Worm (Caenorhabditis elegans) whole organism, L4/young adult: Measurements from ENCODE around the gene bbs-4.

Experiments used
- W03F9.2 ChIP-seq: fragments of 150-350 bp; optimal IDR thresholded peaks from 2 replicates; lab custom pipeline; 2014; ENCODE audit warnings: missing biosample characterization, missing genetic modification characterization
- dao-5 ChIP-seq: sonication (generic microtip); optimal IDR thresholded peaks from 2 replicates; lab custom pipeline; 2016; ENCODE audit warnings: missing genotype, missing genetic modification characterization, moderate library complexity, missing compliant biosample characterization
- him-1 ChIP-seq: sonication (generic microtip); optimal IDR thresholded peaks from 2 replicates; lab custom pipeline; 2016; ENCODE audit warnings: missing genotype, missing genetic modification reagents, missing genetic modification characterization, missing compliant biosample characterization

Gene bbs-4

ce11 chrIII:9626602-9627001, 14.6 kb upstream of the bbs-4 start:
- no peak for TF ChIP-seq W03F9.2 (tag; lab: Kevin White, UChicago)
- TF ChIP-seq him-1 (tag; lab: Kevin White, UChicago), result no peak
- TF ChIP-seq dao-5, result no peak

ce11 chrIII:9623460-9623859, 11.5 kb upstream of the bbs-4 start:
- TF ChIP-seq W03F9.2 (tag; lab: Kevin White, UChicago), result no peak
- no peak for TF ChIP-seq him-1 (tag; lab: Kevin White, UChicago)
- no peak for TF ChIP-seq dao-5

- TF ChIP-seq him-1 (tag; lab: Kevin White, UChicago), result no peak
- no peak for TF ChIP-seq W03F9.2 (tag; lab: Kevin White, UChicago)
- no peak for TF ChIP-seq dao-5
Measured at ce11 chrIII:9621840-9622525, 10.0 kb upstream of the bbs-4 start.

- TF ChIP-seq him-1 (tag; lab: Kevin White, UChicago) (no peak), dao-5 (no peak), W03F9.2 (tag; lab: Kevin White, UChicago) (no peak)
Measured at ce11 chrIII:9620148-9620547, 8.2 kb upstream of the bbs-4 start.

- TF ChIP-seq W03F9.2 (tag; lab: Kevin White, UChicago), result peak; percentile 86
- TF ChIP-seq him-1 (tag; lab: Kevin White, UChicago), result peak; percentile 89
- TF ChIP-seq dao-5, result peak; percentile 37
Measured at ce11 chrIII:9619079-9619761, 7.2 kb upstream of the bbs-4 start, which contains the start of gene hlh-11. hlh-11 (plus strand) TSS chrIII:9619711.

- TF ChIP-seq him-1 (tag; lab: Kevin White, UChicago), result no peak
- no peak for TF ChIP-seq W03F9.2 (tag; lab: Kevin White, UChicago)
- no peak for TF ChIP-seq dao-5
Measured at ce11 chrIII:9617599-9618262, 5.7 kb upstream of the bbs-4 start.

- no peak for TF ChIP-seq him-1 (tag; lab: Kevin White, UChicago)
- peak; percentile 61 for TF ChIP-seq W03F9.2 (tag; lab: Kevin White, UChicago)
- no peak for TF ChIP-seq dao-5
Measured at ce11 chrIII:9616933-9617332, 4.9 kb upstream of the bbs-4 start.

ce11 chrIII:9616426-9616825, 4.4 kb upstream of the bbs-4 start, which contains the start of gene hcp-3:
hcp-3 (minus strand) TSS chrIII:9616470.
- TF ChIP-seq W03F9.2 (tag; lab: Kevin White, UChicago), result no peak
- TF ChIP-seq dao-5, result no peak
- TF ChIP-seq him-1 (tag; lab: Kevin White, UChicago), result no peak

ce11 chrIII:9615114-9615513, 3.1 kb upstream of the bbs-4 start:
- TF ChIP-seq dao-5, result no peak
- no peak for TF ChIP-seq W03F9.2 (tag; lab: Kevin White, UChicago)
- no peak for TF ChIP-seq him-1 (tag; lab: Kevin White, UChicago)

ce11 chrIII:9614211-9614610, 2.2 kb upstream of the bbs-4 start, which contains the start of the genes pri-1 and F58A4.6:
pri-1 (minus strand) TSS chrIII:9614281.
F58A4.6 (plus strand) TSS chrIII:9614482.
- TF ChIP-seq W03F9.2 (tag; lab: Kevin White, UChicago) (no peak), dao-5 (no peak), him-1 (tag; lab: Kevin White, UChicago) (no peak)

ce11 chrIII:9608650-9609049, 3.3 kb downstream of the bbs-4 start, which contains the start of gene clec-161:
clec-161 (minus strand) TSS chrIII:9608750.
- no peak for TF ChIP-seq dao-5
- no peak for TF ChIP-seq him-1 (tag; lab: Kevin White, UChicago)
- TF ChIP-seq W03F9.2 (tag; lab: Kevin White, UChicago), result no peak

- TF ChIP-seq dao-5 (no peak), W03F9.2 (tag; lab: Kevin White, UChicago) (no peak), him-1 (tag; lab: Kevin White, UChicago) (no peak)
Measured at ce11 chrIII:9600645-9601044, 11.4 kb downstream of the bbs-4 start, which contains the start of gene F58A4.2. F58A4.2 (minus strand) TSS chrIII:9600745.

ce11 chrIII:9598168-9598567, 13.8 kb downstream of the bbs-4 start, which contains the start of gene F58A4.1:
F58A4.1 (plus strand) TSS chrIII:9598468.
- TF ChIP-seq him-1 (tag; lab: Kevin White, UChicago) (no peak), dao-5 (no peak), W03F9.2 (tag; lab: Kevin White, UChicago) (no peak)
